Fruit fly (Drosophila melanogaster) whole organism, embryonic: ENCODE measurements around the gene wit.

Experiments used
- ATbp ChIP-seq: fragments of 200-800 bp; sonication (Bioruptor generic); optimal IDR thresholded peaks from 2 replicates; lab custom pipeline; 2017; ENCODE audit warnings: missing biosample characterization, mild to moderate bottlenecking, missing genetic modification characterization, missing genetic modification reagents
- B-H2 ChIP-seq: fragments of 200-800 bp; sonication (Bioruptor generic); optimal IDR thresholded peaks from 2 replicates; lab custom pipeline; 2018; ENCODE audit warnings: missing biosample characterization, mild to moderate bottlenecking, missing genetic modification characterization
- Bteb2 ChIP-seq: fragments of 200-800 bp; sonication (Bioruptor generic); optimal IDR thresholded peaks from 2 replicates; lab custom pipeline; 2016; ENCODE audit warnings: missing biosample characterization, missing genetic modification characterization
- CG10209 ChIP-seq: fragments of 200-800 bp; sonication (Bioruptor generic); optimal IDR thresholded peaks from 3 replicates; lab custom pipeline; 2017; ENCODE audit warnings: missing biosample characterization, mild to moderate bottlenecking, missing genetic modification characterization, missing genetic modification reagents
- CG11560 ChIP-seq: fragments of 200-800 bp; sonication (Bioruptor generic); IDR thresholded peaks from 3 replicates; pipeline ENCODE4 v1.3.6; 2022; ENCODE audit warnings: missing biosample characterization, missing genetic modification characterization
- CG11696 ChIP-seq: fragments of 200-800 bp; sonication (Bioruptor generic); IDR thresholded peaks from 2 replicates; pipeline ENCODE4 v1.3.6; 2022; ENCODE audit warnings: missing biosample characterization, missing genetic modification characterization
- CG12659 ChIP-seq: fragments of 200-800 bp; sonication (Bioruptor generic); optimal IDR thresholded peaks from 3 replicates; lab custom pipeline; 2017; ENCODE audit warnings: mild to moderate bottlenecking, missing biosample characterization, missing genetic modification reagents, missing genetic modification characterization
- CG14014 ChIP-seq: fragments of 200-800 bp; sonication (Bioruptor generic); IDR thresholded peaks from 2 replicates; pipeline ENCODE4 v1.3.6; 2022; ENCODE audit warnings: missing biosample characterization, missing genetic modification characterization
- CG14441 ChIP-seq: fragments of 200-800 bp; sonication (Bioruptor generic); IDR thresholded peaks from 2 replicates; pipeline ENCODE4 v1.3.6; 2022; ENCODE audit warnings: missing biosample characterization, missing genetic modification characterization
- CG15269 ChIP-seq: fragments of 200-800 bp; sonication (Bioruptor generic); optimal IDR thresholded peaks from 2 replicates; lab custom pipeline; 2018; ENCODE audit warnings: missing biosample characterization, mild to moderate bottlenecking, missing genetic modification characterization, moderate library complexity
- CG16815 ChIP-seq: fragments of 200-800 bp; sonication (Bioruptor generic); optimal IDR thresholded peaks from 3 replicates; lab custom pipeline; 2017; ENCODE audit warnings: missing biosample characterization, mild to moderate bottlenecking, missing genetic modification characterization
- CG17912 ChIP-seq: fragments of 200-800 bp; sonication (Bioruptor generic); optimal IDR thresholded peaks from 2 replicates; lab custom pipeline; 2018; ENCODE audit warnings: missing biosample characterization, mild to moderate bottlenecking, missing genetic modification characterization
- CG31441 ChIP-seq: fragments of 200-800 bp; sonication (Bioruptor generic); IDR thresholded peaks from 2 replicates; pipeline ENCODE4 v1.3.6; 2022; ENCODE audit warnings: missing biosample characterization, missing genetic modification characterization
- CG3163 ChIP-seq: fragments of 200-800 bp; sonication (Bioruptor generic); optimal IDR thresholded peaks from 3 replicates; lab custom pipeline; 2016; ENCODE audit warnings: missing biosample characterization, missing genetic modification characterization
- CG32532 ChIP-seq: fragments of 200-800 bp; sonication (Bioruptor generic); IDR thresholded peaks from 2 replicates; pipeline ENCODE4 v1.3.6; 2022; ENCODE audit warnings: missing biosample characterization, missing genetic modification characterization
- CG4360 ChIP-seq: fragments of 200-800 bp; sonication (Bioruptor generic); IDR thresholded peaks from 2 replicates; pipeline ENCODE4 v1.3.6; 2022; ENCODE audit warnings: missing biosample characterization, missing genetic modification characterization
- CG43689 ChIP-seq: fragments of 200-800 bp; sonication (Bioruptor generic); IDR thresholded peaks from 2 replicates; pipeline ENCODE4 v1.3.6; 2022; ENCODE audit warnings: missing biosample characterization, missing genetic modification characterization
- CG5180 ChIP-seq: fragments of 200-800 bp; sonication (Bioruptor generic); optimal IDR thresholded peaks from 3 replicates; lab custom pipeline; 2017; ENCODE audit warnings: missing biosample characterization, missing genetic modification characterization, mild to moderate bottlenecking, moderate library complexity, missing genetic modification reagents
- CG6254 ChIP-seq: fragments of 200-800 bp; sonication (Bioruptor generic); optimal IDR thresholded peaks from 3 replicates; lab custom pipeline; 2017; ENCODE audit warnings: mild to moderate bottlenecking, missing biosample characterization, missing genetic modification reagents, missing genetic modification characterization
- CG6765 ChIP-seq: fragments of 200-800 bp; sonication (Bioruptor generic); optimal IDR thresholded peaks from 3 replicates; lab custom pipeline; 2017; ENCODE audit warnings: missing biosample characterization, mild to moderate bottlenecking, missing genetic modification characterization
- CG7556 ChIP-seq: fragments of 200-800 bp; sonication (Bioruptor generic); optimal IDR thresholded peaks from 2 replicates; lab custom pipeline; 2017; ENCODE audit warnings: missing biosample characterization, mild to moderate bottlenecking, missing genetic modification characterization
- CG7987 ChIP-seq: fragments of 200-800 bp; sonication (Bioruptor generic); optimal IDR thresholded peaks from 2 replicates; lab custom pipeline; 2018; ENCODE audit warnings: missing biosample characterization, mild to moderate bottlenecking, missing genetic modification characterization, moderate library complexity
- CG8281 ChIP-seq: fragments of 200-800 bp; sonication (Bioruptor generic); optimal IDR thresholded peaks from 2 replicates; lab custom pipeline; 2018; ENCODE audit warnings: missing biosample characterization, mild to moderate bottlenecking, missing genetic modification characterization, moderate library complexity
- CG8924 ChIP-seq: fragments of 200-800 bp; optimal IDR thresholded peaks from 3 replicates; lab custom pipeline; 2019; ENCODE audit warnings: missing biosample characterization, mild to moderate bottlenecking, missing genetic modification characterization, moderate library complexity
- CG9727 ChIP-seq: fragments of 200-800 bp; sonication (Bioruptor generic); optimal IDR thresholded peaks from 3 replicates; lab custom pipeline; 2017; ENCODE audit warnings: missing biosample characterization, mild to moderate bottlenecking, missing genetic modification characterization
- CG9817 ChIP-seq: fragments of 200-800 bp; sonication (Bioruptor generic); optimal IDR thresholded peaks from 2 replicates; lab custom pipeline; 2018; ENCODE audit warnings: missing biosample characterization, mild to moderate bottlenecking, missing genetic modification characterization, moderate library complexity
- Dbx ChIP-seq: fragments of 200-800 bp; sonication (Bioruptor generic); IDR thresholded peaks from 3 replicates; pipeline ENCODE4 v1.3.6; 2022; ENCODE audit warnings: missing biosample characterization, missing genetic modification characterization
- HHEX ChIP-seq: fragments of 200-800 bp; sonication (Bioruptor generic); optimal IDR thresholded peaks from 3 replicates; lab custom pipeline; 2017; ENCODE audit warnings: missing biosample characterization, mild to moderate bottlenecking, missing genetic modification characterization, missing genetic modification reagents
- HmgZ ChIP-seq: fragments of 200-800 bp; sonication (Bioruptor generic); optimal IDR thresholded peaks from 2 replicates; lab custom pipeline; 2018; ENCODE audit warnings: missing biosample characterization, mild to moderate bottlenecking, missing genetic modification characterization
- MTF-1 ChIP-seq: fragments of 200-800 bp; sonication (Bioruptor generic); optimal IDR thresholded peaks from 2 replicates; lab custom pipeline; 2018; ENCODE audit warnings: missing biosample characterization, mild to moderate bottlenecking, missing genetic modification characterization, borderline replicate concordance
- Meics ChIP-seq: fragments of 200-800 bp; sonication (Bioruptor generic); optimal IDR thresholded peaks from 2 replicates; lab custom pipeline; 2017; ENCODE audit warnings: missing biosample characterization, mild to moderate bottlenecking, missing genetic modification characterization
- NFAT ChIP-seq: fragments of 200-800 bp; sonication (Bioruptor generic); IDR thresholded peaks from 2 replicates; pipeline ENCODE4 v1.3.6; 2022; ENCODE audit warnings: missing biosample characterization, missing genetic modification characterization
- NfI ChIP-seq: fragments of 200-800 bp; sonication (Bioruptor generic); optimal IDR thresholded peaks from 3 replicates; lab custom pipeline; 2018; ENCODE audit warnings: missing biosample characterization, mild to moderate bottlenecking, missing genetic modification characterization, moderate library complexity
- Opbp ChIP-seq: fragments of 200-800 bp; sonication (Bioruptor generic); IDR thresholded peaks from 3 replicates; pipeline ENCODE4 v1.3.6; 2022; ENCODE audit warnings: missing biosample characterization, missing genetic modification characterization; ENCODE audit not compliant: partially characterized antibody
- Pdp1 ChIP-seq, 2 experiments: fragments of 200-800 bp; sonication (Bioruptor generic); optimal IDR thresholded peaks; 3 replicates each; lab custom pipeline; 2016; ENCODE audit warnings: missing biosample characterization in 2 of 2, missing genetic modification characterization in 2 of 2, mild to moderate bottlenecking in 1 of 2, moderate library complexity in 1 of 2
- Rfx ChIP-seq: fragments of 200-800 bp; sonication (Bioruptor generic); IDR thresholded peaks from 2 replicates; pipeline ENCODE4 v1.3.6; 2022; ENCODE audit warnings: missing biosample characterization, missing genetic modification characterization
- Sox100B ChIP-seq: fragments of 200-800 bp; sonication (Bioruptor generic); optimal IDR thresholded peaks from 3 replicates; lab custom pipeline; 2018; ENCODE audit warnings: missing biosample characterization, mild to moderate bottlenecking, missing genetic modification characterization
- amos ChIP-seq: fragments of 200-800 bp; sonication (Bioruptor generic); IDR thresholded peaks from 2 replicates; pipeline ENCODE4 v1.3.6; 2022; ENCODE audit warnings: missing biosample characterization, missing genetic modification characterization; ENCODE audit not compliant: partially characterized antibody
- ci ChIP-seq: fragments of 200-800 bp; sonication (Bioruptor generic); IDR thresholded peaks from 3 replicates; pipeline ENCODE4 v1.3.6; 2022; ENCODE audit warnings: missing biosample characterization, missing genetic modification characterization
- gsb ChIP-seq: fragments of 200-800 bp; sonication (Bioruptor generic); IDR thresholded peaks from 2 replicates; pipeline ENCODE4 v1.3.6; 2022; ENCODE audit warnings: missing biosample characterization, missing genetic modification characterization
- insv ChIP-seq, 2 experiments: fragments of 200-800 bp; sonication (Bioruptor generic); optimal IDR thresholded peaks; 3 replicates each; lab custom pipeline; 2016 to 2018; ENCODE audit warnings: missing biosample characterization in 2 of 2, missing genetic modification characterization in 2 of 2
- ken ChIP-seq: fragments of 200-800 bp; sonication (Bioruptor generic); IDR thresholded peaks from 3 replicates; pipeline ENCODE4 v1.3.6; 2022; ENCODE audit warnings: missing biosample characterization, missing genetic modification characterization
- mirr ChIP-seq: fragments of 200-800 bp; sonication (Bioruptor generic); optimal IDR thresholded peaks from 3 replicates; lab custom pipeline; 2018; ENCODE audit warnings: missing biosample characterization, mild to moderate bottlenecking, missing genetic modification characterization
- pan ChIP-seq, 4 experiments: fragments of >200 bp in 3 of 4; fragments of 200-800 bp in 1 of 4; sonication (Bioruptor generic) in 1 of 4; optimal IDR thresholded peaks in 3 of 4; IDR thresholded peaks in 1 of 4; 2 replicates each; pipeline versions ENCODE4 v1.3.6 to Lab custom; 2017 to 2022; ENCODE audit warnings: missing biosample characterization in 2 of 4, missing genetic modification characterization in 2 of 4, mixed read lengths in 1 of 4
- ranshi ChIP-seq: fragments of 200-800 bp; sonication (Bioruptor generic); IDR thresholded peaks from 2 replicates; pipeline ENCODE4 v1.3.6; 2022; ENCODE audit warnings: missing biosample characterization, missing genetic modification characterization
- sens ChIP-seq: fragments of 200-800 bp; sonication (Bioruptor generic); peaks from one replicate; lab custom pipeline; 2016; ENCODE audit warnings: missing biosample characterization, missing genetic modification characterization
- sob ChIP-seq: fragments of 200-800 bp; sonication (Bioruptor generic); IDR thresholded peaks from 2 replicates; pipeline ENCODE4 v1.3.6; 2022; ENCODE audit warnings: missing biosample characterization, missing genetic modification characterization

wit gene

dm6 chr3L:4025738-4026505, 45.6 kb downstream of the wit start, which contains the start of gene CG11594 (continued):
- TF ChIP-seq CG10209 (GFP tag; lab: Kevin White, UChicago) (peak; percentile 42), MTF-1 (GFP tag; lab: Kevin White, UChicago) (peak; percentile 24), Sox100B (GFP tag; lab: Kevin White, UChicago) (peak; percentile 12), CG5180 (GFP tag; lab: Kevin White, UChicago) (no peak), CG11696 (GFP tag; lab: Robert Waterston, UW) (no peak), CG4360 (GFP tag; lab: Robert Waterston, UW) (no peak), CG6765 (GFP tag; lab: Kevin White, UChicago) (peak; percentile 39), sens (GFP tag; lab: Kevin White, UChicago) (peak; percentile 62), CG8281 (peak; percentile 19), CG14441 (peak; percentile 47; the same call in 1 of the 2 replicates), mirr (peak; percentile 22), Rfx (GFP tag; lab: Robert Waterston, UW) (peak; percentile 58), CG3163 (peak; percentile 3), CG32532 (GFP tag; lab: Robert Waterston, UW) (peak; percentile 33; the same call in 1 of the 2 replicates), HHEX (GFP tag; lab: Kevin White, UChicago) (peak; percentile 56), CG17912 (peak; percentile 30), Meics (GFP tag; lab: Kevin White, UChicago) (peak; percentile 50), CG12659 (GFP tag; lab: Kevin White, UChicago) (peak; percentile 32), NfI (GFP tag; lab: Kevin White, UChicago) (peak; percentile 12), CG16815 (GFP tag; lab: Kevin White, UChicago) (no peak), ci (GFP tag; lab: Robert Waterston, UW) (peak; percentile 9; the same call in 1 of the 3 replicates), NFAT (peak; percentile 33; the same call in 1 of the 2 replicates), CG8924 (tag; lab: Kevin White, UChicago) (peak; percentile 8), pan (optimal IDR thresholded peaks at IDR 0.05; lab: Kevin White, UChicago) (no peak), pan (GFP tag; optimal IDR thresholded peaks at IDR 0.05 in 1 of 2, IDR thresholded peaks at IDR 0.05 in 1 of 2) (peak in 1 of 2 experiments; percentile 34), B-H2 (GFP tag; lab: Kevin White, UChicago) (peak; percentile 29), Bteb2 (GFP tag; lab: Kevin White, UChicago) (peak; percentile 8), CG11560 (tag; lab: Robert Waterston, UW) (no peak), ken (GFP tag; lab: Robert Waterston, UW) (0 out of 3 replicates have a peak, but pooled peaks have one; percentile 27), CG31441 (GFP tag; lab: Robert Waterston, UW) (no peak), sob (peak; percentile 50; the same call in 1 of the 2 replicates), insv (GFP tag; optimal IDR thresholded peaks at IDR 0.05; lab: Kevin White, UChicago) (no peak), CG7556 (GFP tag; lab: Kevin White, UChicago) (peak; percentile 12), CG9817 (tag; lab: Kevin White, UChicago) (peak; percentile 48), HmgZ (tag; lab: Kevin White, UChicago) (peak; percentile 21), Dbx (GFP tag; lab: Robert Waterston, UW) (peak; percentile 36; the same call in 1 of the 3 replicates), amos (GFP tag; lab: Robert Waterston, UW) (peak; percentile 4; the same call in 1 of the 2 replicates), gsb (GFP tag; lab: Robert Waterston, UW) (peak; percentile 41; the same call in 1 of the 2 replicates), CG7987 (GFP tag; lab: Kevin White, UChicago) (peak; percentile 49), Pdp1 (GFP tag; optimal IDR thresholded peaks at IDR 0.05; lab: Kevin White, UChicago) (peak in 1 of 2 experiments; percentile 27), ATbp (GFP tag; lab: Kevin White, UChicago) (peak; percentile 41), CG9727 (peak; percentile 27), Opbp (GFP tag; lab: Robert Waterston, UW) (no peak), CG14014 (GFP tag; lab: Robert Waterston, UW) (peak; percentile 67; the same call in 1 of the 2 replicates), ranshi (GFP tag; lab: Robert Waterston, UW) (peak; percentile 46; the same call in 1 of the 2 replicates), CG6254 (GFP tag; lab: Kevin White, UChicago) (no peak), CG43689 (GFP tag; lab: Robert Waterston, UW) (peak; percentile 36; the same call in 1 of the 2 replicates), CG15269 (tag; lab: Kevin White, UChicago) (peak; percentile 39)
